Fruit fly (Drosophila melanogaster) whole organism, embryonic: ENCODE data around the gene CG43815.
A peak's percentile ranks its signal among the peaks of the same experiment; 100 is the strongest.

Experiments used
- Abd-B ChIP-seq: fragments of 200-800 bp; sonication (Bioruptor generic); optimal IDR thresholded peaks from 2 replicates; lab custom pipeline; 2018; ENCODE audit warnings: missing biosample characterization, mild to moderate bottlenecking, missing genetic modification characterization, moderate library complexity
- Bteb2 ChIP-seq: fragments of 200-800 bp; sonication (Bioruptor generic); optimal IDR thresholded peaks from 2 replicates; lab custom pipeline; 2016; ENCODE audit warnings: missing biosample characterization, missing genetic modification characterization
- CG10274 ChIP-seq: fragments of 200-800 bp; sonication (Bioruptor generic); optimal IDR thresholded peaks from 3 replicates; lab custom pipeline; 2017; ENCODE audit warnings: missing biosample characterization, mild to moderate bottlenecking, missing genetic modification characterization
- CG10366 ChIP-seq: fragments of 200-800 bp; sonication (Bioruptor generic); IDR thresholded peaks from 2 replicates; pipeline ENCODE4 v1.3.6; 2022; ENCODE audit warnings: missing biosample characterization, missing genetic modification characterization
- CG10462 ChIP-seq: fragments of 200-800 bp; sonication (Bioruptor generic); optimal IDR thresholded peaks from 2 replicates; lab custom pipeline; 2016; ENCODE audit warnings: missing biosample characterization, missing genetic modification characterization
- CG10565 ChIP-seq: fragments of 200-800 bp; sonication (Bioruptor generic); optimal IDR thresholded peaks from 3 replicates; lab custom pipeline; 2016; ENCODE audit warnings: missing biosample characterization, mild to moderate bottlenecking, missing genetic modification characterization
- CG11093 ChIP-seq: fragments of 200-800 bp; sonication (Bioruptor generic); IDR thresholded peaks from 3 replicates; pipeline ENCODE4 v1.3.6; 2022; ENCODE audit warnings: missing biosample characterization, missing genetic modification characterization
- CG17359 ChIP-seq: fragments of 200-800 bp; sonication (Bioruptor generic); optimal IDR thresholded peaks from 3 replicates; lab custom pipeline; 2018; ENCODE audit warnings: missing biosample characterization, mild to moderate bottlenecking, missing genetic modification characterization, moderate library complexity
- CG17912 ChIP-seq: fragments of 200-800 bp; sonication (Bioruptor generic); optimal IDR thresholded peaks from 2 replicates; lab custom pipeline; 2018; ENCODE audit warnings: missing biosample characterization, mild to moderate bottlenecking, missing genetic modification characterization
- CG1792 ChIP-seq: fragments of 200-800 bp; sonication (Bioruptor generic); optimal IDR thresholded peaks from 2 replicates; lab custom pipeline; 2016; ENCODE audit warnings: missing biosample characterization, missing genetic modification characterization
- CG18476 ChIP-seq: fragments of 200-800 bp; sonication (Bioruptor generic); optimal IDR thresholded peaks from 2 replicates; lab custom pipeline; 2016; ENCODE audit warnings: missing biosample characterization, mild to moderate bottlenecking, missing genetic modification characterization
- CG2678 ChIP-seq: fragments of 200-800 bp; sonication (Bioruptor generic); optimal IDR thresholded peaks from 3 replicates; lab custom pipeline; 2019; ENCODE audit warnings: missing biosample characterization, mild to moderate bottlenecking, missing genetic modification characterization, moderate library complexity
- CG3163 ChIP-seq: fragments of 200-800 bp; sonication (Bioruptor generic); optimal IDR thresholded peaks from 3 replicates; lab custom pipeline; 2016; ENCODE audit warnings: missing biosample characterization, missing genetic modification characterization
- CG3281 ChIP-seq: fragments of 200-800 bp; sonication (Bioruptor generic); optimal IDR thresholded peaks from 3 replicates; lab custom pipeline; 2017; ENCODE audit warnings: missing biosample characterization, mild to moderate bottlenecking, missing genetic modification characterization
- CG6654 ChIP-seq: fragments of 200-800 bp; sonication (Bioruptor generic); optimal IDR thresholded peaks from 2 replicates; lab custom pipeline; 2017; ENCODE audit warnings: missing biosample characterization, mild to moderate bottlenecking, missing genetic modification characterization
- CG9932 ChIP-seq: fragments of 200-800 bp; sonication (Bioruptor generic); IDR thresholded peaks from 2 replicates; pipeline ENCODE4 v1.3.6; 2022; ENCODE audit warnings: missing biosample characterization, missing genetic modification characterization
- Camta ChIP-seq: fragments of 200-800 bp; sonication (Bioruptor generic); optimal IDR thresholded peaks from 2 replicates; lab custom pipeline; 2016; ENCODE audit warnings: missing biosample characterization, missing genetic modification characterization
- CrebB ChIP-seq: fragments of 200-800 bp; sonication (Bioruptor generic); optimal IDR thresholded peaks from 3 replicates; lab custom pipeline; 2018; ENCODE audit warnings: missing biosample characterization, mild to moderate bottlenecking, missing genetic modification characterization
- Dad ChIP-seq: fragments of 200-800 bp; sonication (Bioruptor generic); optimal IDR thresholded peaks from 3 replicates; lab custom pipeline; 2016; ENCODE audit warnings: missing biosample characterization, missing genetic modification characterization
- Doc2 ChIP-seq: fragments of 200-800 bp; sonication (Bioruptor generic); IDR thresholded peaks from 2 replicates; pipeline ENCODE4 v1.3.6; 2022; ENCODE audit warnings: missing biosample characterization, missing genetic modification characterization
- Elba2 ChIP-seq: fragments of 200-800 bp; sonication (Bioruptor generic); optimal IDR thresholded peaks from 3 replicates; lab custom pipeline; 2016; ENCODE audit warnings: missing biosample characterization, missing genetic modification characterization
- Hr39 ChIP-seq: fragments of >200 bp; optimal IDR thresholded peaks from 2 replicates; lab custom pipeline; 2017
- MESR4 ChIP-seq: fragments of 200-800 bp; sonication (Bioruptor generic); optimal IDR thresholded peaks from 2 replicates; lab custom pipeline; 2018; ENCODE audit warnings: missing biosample characterization, mild to moderate bottlenecking, missing genetic modification characterization, moderate library complexity
- NC2β ChIP-seq: fragments of 200-800 bp; sonication (Bioruptor generic); optimal IDR thresholded peaks from 2 replicates; lab custom pipeline; 2016; ENCODE audit warnings: missing biosample characterization, missing genetic modification characterization
- Nf-YA ChIP-seq: fragments of 200-800 bp; sonication (Bioruptor generic); IDR thresholded peaks from 2 replicates; pipeline ENCODE4 v1.3.6; 2022; ENCODE audit warnings: missing biosample characterization, missing genetic modification characterization
- Nf-YC ChIP-seq: fragments of 200-800 bp; optimal IDR thresholded peaks from 3 replicates; lab custom pipeline; 2019; ENCODE audit warnings: missing biosample characterization, mild to moderate bottlenecking, missing genetic modification characterization, moderate library complexity
- Pdp1 ChIP-seq, 2 experiments: fragments of 200-800 bp; sonication (Bioruptor generic); optimal IDR thresholded peaks; 3 replicates each; lab custom pipeline; 2016; ENCODE audit warnings: missing biosample characterization in 2 of 2, missing genetic modification characterization in 2 of 2, mild to moderate bottlenecking in 1 of 2, moderate library complexity in 1 of 2
- TFAM ChIP-seq: fragments of 200-800 bp; sonication (Bioruptor generic); optimal IDR thresholded peaks from 2 replicates; lab custom pipeline; 2017; ENCODE audit warnings: missing biosample characterization, missing genetic modification characterization, inconsistent platforms
- Xrp1 ChIP-seq: fragments of 200-800 bp; sonication (Bioruptor generic); IDR thresholded peaks from 2 replicates; pipeline ENCODE4 v1.3.6; 2022; ENCODE audit warnings: missing biosample characterization, missing genetic modification characterization
- ash1 ChIP-seq: fragments of 200-800 bp; sonication (Bioruptor generic); optimal IDR thresholded peaks from 2 replicates; lab custom pipeline; 2018; ENCODE audit warnings: missing biosample characterization, mild to moderate bottlenecking, missing genetic modification characterization
- br ChIP-seq: fragments of >200 bp; optimal IDR thresholded peaks from 2 replicates; lab custom pipeline; 2017
- chinmo ChIP-seq: fragments of 200-800 bp; sonication (Bioruptor generic); IDR thresholded peaks from 4 replicates; pipeline ENCODE4 v1.3.6; 2022; ENCODE audit warnings: missing biosample characterization, missing genetic modification characterization; ENCODE audit not compliant: partially characterized antibody
- dimm ChIP-seq: fragments of 200-800 bp; sonication (Bioruptor generic); IDR thresholded peaks from 2 replicates; pipeline ENCODE4 v1.3.6; 2022; ENCODE audit warnings: missing biosample characterization, missing genetic modification characterization
- disco-r ChIP-seq: fragments of 200-800 bp; sonication (Bioruptor generic); optimal IDR thresholded peaks from 2 replicates; lab custom pipeline; 2016; ENCODE audit warnings: missing biosample characterization, missing genetic modification characterization
- ftz-f1 ChIP-seq: fragments of 200-800 bp; sonication (Bioruptor generic); optimal IDR thresholded peaks from 2 replicates; lab custom pipeline; 2016; ENCODE audit warnings: missing biosample characterization, missing genetic modification characterization
- gce ChIP-seq: fragments of 200-800 bp; sonication (Bioruptor generic); IDR thresholded peaks from 3 replicates; pipeline ENCODE4 v1.3.6; 2022; ENCODE audit warnings: missing biosample characterization, missing genetic modification characterization
- gfzf ChIP-seq: fragments of 200-800 bp; sonication (Bioruptor generic); optimal IDR thresholded peaks from 2 replicates; lab custom pipeline; 2016; ENCODE audit warnings: missing biosample characterization, mild to moderate bottlenecking, missing genetic modification characterization, moderate library complexity
- jumu ChIP-seq: fragments of 200-800 bp; sonication (Bioruptor generic); optimal IDR thresholded peaks from 3 replicates; lab custom pipeline; 2016; ENCODE audit warnings: missing biosample characterization, missing genetic modification characterization
- ken ChIP-seq: fragments of 200-800 bp; sonication (Bioruptor generic); IDR thresholded peaks from 3 replicates; pipeline ENCODE4 v1.3.6; 2022; ENCODE audit warnings: missing biosample characterization, missing genetic modification characterization
- lola ChIP-seq, 3 experiments: fragments of >200 bp in 2 of 3; fragments of 200-800 bp in 1 of 3; sonication (Bioruptor generic) in 1 of 3; optimal IDR thresholded peaks; 2 replicates each; lab custom pipeline; 2017 to 2019; ENCODE audit warnings: missing biosample characterization in 3 of 3, missing genetic modification characterization in 3 of 3, mild to moderate bottlenecking in 1 of 3, moderate library complexity in 1 of 3
- luna ChIP-seq: fragments of 200-800 bp; sonication (Bioruptor generic); optimal IDR thresholded peaks from 2 replicates; lab custom pipeline; 2016; ENCODE audit warnings: missing biosample characterization, missing genetic modification characterization
- org-1 ChIP-seq: fragments of 200-800 bp; sonication (Bioruptor generic); optimal IDR thresholded peaks from 2 replicates; lab custom pipeline; 2017; ENCODE audit warnings: missing biosample characterization, missing genetic modification characterization
- pho ChIP-seq: fragments of 200-800 bp; sonication (Bioruptor generic); optimal IDR thresholded peaks from 2 replicates; lab custom pipeline; 2016; ENCODE audit warnings: missing biosample characterization, missing genetic modification characterization
- repo ChIP-seq: fragments of 200-800 bp; sonication (Bioruptor generic); optimal IDR thresholded peaks from 2 replicates; lab custom pipeline; 2016; ENCODE audit warnings: missing biosample characterization, missing genetic modification characterization
- sim ChIP-seq: fragments of 200-800 bp; sonication (Bioruptor generic); IDR thresholded peaks from 2 replicates; pipeline ENCODE4 v1.3.6; 2022; ENCODE audit warnings: missing biosample characterization, missing genetic modification characterization
- slp2 ChIP-seq: fragments of 200-800 bp; sonication (Bioruptor generic); optimal IDR thresholded peaks from 2 replicates; lab custom pipeline; 2016; ENCODE audit warnings: missing biosample characterization, missing genetic modification characterization
- tna ChIP-seq: fragments of 200-800 bp; sonication (Bioruptor generic); IDR thresholded peaks from 2 replicates; pipeline ENCODE4 v1.3.6; 2022; ENCODE audit warnings: missing biosample characterization, missing genetic modification characterization; ENCODE audit not compliant: partially characterized antibody
- trh ChIP-seq: fragments of 200-800 bp; sonication (Bioruptor generic); optimal IDR thresholded peaks from 2 replicates; lab custom pipeline; 2016; ENCODE audit warnings: missing biosample characterization, missing genetic modification characterization
- unpg ChIP-seq: fragments of 200-800 bp; sonication (Bioruptor generic); optimal IDR thresholded peaks from 3 replicates; lab custom pipeline; 2018; ENCODE audit warnings: missing biosample characterization, mild to moderate bottlenecking, missing genetic modification characterization, moderate library complexity
- zen2 ChIP-seq: fragments of 200-800 bp; sonication (Bioruptor generic); IDR thresholded peaks from 3 replicates; pipeline ENCODE4 v1.3.6; 2022; ENCODE audit warnings: missing biosample characterization, missing genetic modification characterization; ENCODE audit not compliant: partially characterized antibody
- zfh1 ChIP-seq: fragments of 200-800 bp; sonication (Bioruptor generic); IDR thresholded peaks from 3 replicates; pipeline ENCODE4 v1.3.6; 2022; ENCODE audit warnings: missing biosample characterization, missing genetic modification characterization

Gene CG43815

DNA sequence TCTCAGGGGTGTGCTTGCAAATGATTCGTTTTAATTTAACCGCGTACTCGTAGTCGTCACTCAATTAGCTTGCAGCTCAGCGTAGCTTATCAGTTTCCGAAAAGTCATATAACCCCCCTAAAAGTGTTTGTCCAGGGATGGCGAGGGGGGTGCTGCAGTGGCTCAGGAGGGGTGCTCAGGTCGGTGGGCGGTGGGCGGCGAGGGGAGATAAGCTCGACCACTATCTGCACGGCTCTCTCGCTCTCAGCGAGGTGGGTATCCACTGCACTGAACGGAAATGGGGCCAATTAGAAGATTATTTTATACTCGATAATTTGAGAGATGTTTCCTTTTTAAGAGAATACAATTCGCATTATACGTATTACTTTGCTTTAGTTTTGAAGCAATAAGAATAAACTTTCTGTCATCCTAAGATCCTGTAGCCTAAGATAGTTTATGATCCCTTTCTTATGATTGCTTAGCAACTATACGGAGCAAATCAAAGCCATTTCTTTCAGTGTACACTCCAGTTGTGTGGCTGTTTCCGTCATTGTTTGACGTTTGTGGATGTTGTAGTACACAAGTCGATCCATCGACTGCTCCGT lies 2.7 kb upstream of the CG43815 start (continued):
- TF ChIP-seq CG10366 (GFP tag; lab: Robert Waterston, UW) (peak; percentile 63; the same call in 1 of the 2 replicates), unpg (GFP tag; lab: Kevin White, UChicago) (peak; percentile 77), repo (GFP tag; lab: Kevin White, UChicago) (peak; percentile 25), Doc2 (GFP tag; lab: Robert Waterston, UW) (no peak), org-1 (GFP tag; lab: Kevin White, UChicago) (peak; percentile 52), Pdp1 (GFP tag; optimal IDR thresholded peaks at IDR 0.05; lab: Kevin White, UChicago) (peak; percentile 34 to 57), trh (GFP tag; lab: Kevin White, UChicago) (no peak), Nf-YA (no peak; the same call in 1 of the 2 replicates), sim (GFP tag; lab: Robert Waterston, UW) (no peak), CG11093 (GFP tag; lab: Robert Waterston, UW) (peak; percentile 81), ash1 (GFP tag; lab: Kevin White, UChicago) (no peak), Xrp1 (GFP tag; lab: Robert Waterston, UW) (peak; percentile 77), CG10274 (GFP tag; lab: Kevin White, UChicago) (peak; percentile 29), slp2 (peak; percentile 54), tna (GFP tag; lab: Robert Waterston, UW) (no peak), ken (GFP tag; lab: Robert Waterston, UW) (peak; percentile 48; the same call in 2 of the 3 replicates), Elba2 (GFP tag; lab: Kevin White, UChicago) (no peak), CG10565 (no peak), MESR4 (GFP tag; lab: Kevin White, UChicago) (no peak), Dad (GFP tag; lab: Kevin White, UChicago) (peak; percentile 29), pho (GFP tag; lab: Kevin White, UChicago) (no peak), CG6654 (peak; percentile 12), disco-r (GFP tag; lab: Kevin White, UChicago) (peak; percentile 18), gfzf (GFP tag; lab: Kevin White, UChicago) (no peak), CG3281 (GFP tag; lab: Kevin White, UChicago) (peak; percentile 26), CG17912 (GFP tag; lab: Kevin White, UChicago) (no peak), Nf-YC (tag; lab: Kevin White, UChicago) (peak; percentile 25), CrebB (no peak), CG2678 (peak; percentile 79), CG9932 (GFP tag; lab: Robert Waterston, UW) (no peak), lola (GFP tag; optimal IDR thresholded peaks at IDR 0.05; lab: Kevin White, UChicago) (peak in 1 of 3 experiments; percentile 74), CG10462 (peak; percentile 52), Abd-B (GFP tag; lab: Kevin White, UChicago) (peak; percentile 44), jumu (peak; percentile 53), Hr39 (lab: Kevin White, UChicago) (no peak), luna (GFP tag; lab: Kevin White, UChicago) (no peak), CG17359 (tag; lab: Kevin White, UChicago) (peak; percentile 45), chinmo (GFP tag; lab: Robert Waterston, UW) (peak; percentile 66; the same call in 1 of the 4 replicates), gce (GFP tag; lab: Robert Waterston, UW) (no peak), Camta (GFP tag; lab: Kevin White, UChicago) (peak; percentile 22), CG18476 (GFP tag; lab: Kevin White, UChicago) (peak; percentile 3), dimm (GFP tag; lab: Robert Waterston, UW) (0 out of 2 replicates have a peak, but pooled peaks have one; percentile 5), zen2 (GFP tag; lab: Robert Waterston, UW) (no peak), CG3163 (GFP tag; lab: Kevin White, UChicago) (no peak), br (lab: Kevin White, UChicago) (no peak), zfh1 (GFP tag; lab: Robert Waterston, UW) (peak; percentile 63; the same call in 2 of the 3 replicates), TFAM (no peak), CG1792 (GFP tag; lab: Kevin White, UChicago) (peak; percentile 48), Bteb2 (GFP tag; lab: Kevin White, UChicago) (no peak), NC2β (GFP tag; lab: Kevin White, UChicago) (no peak), ftz-f1 (GFP tag; lab: Kevin White, UChicago) (no peak)
